Worm (Caenorhabditis elegans) whole organism, late embryonic: ENCODE measurements around the gene srx-134.

Source experiments
- C08G9.2 ChIP-seq: sonication (generic microtip); optimal IDR thresholded peaks from 2 replicates; lab custom pipeline; 2016; ENCODE audit warnings: mild to moderate bottlenecking, missing genetic modification characterization, moderate library complexity, missing compliant biosample characterization
- F13H6.1 ChIP-seq: sonication (generic microtip); optimal IDR thresholded peaks from 2 replicates; lab custom pipeline; 2016; ENCODE audit warnings: missing genetic modification characterization, missing compliant biosample characterization
- K02D7.2 ChIP-seq: sonication (generic microtip); optimal IDR thresholded peaks from 2 replicates; lab custom pipeline; 2017; ENCODE audit warnings: mild to moderate bottlenecking, missing genetic modification characterization, missing compliant biosample characterization
- T23F11.4 ChIP-seq: fragments of 200-800 bp; sonication (Bioruptor generic); optimal IDR thresholded peaks from 2 replicates; lab custom pipeline; 2018; ENCODE audit warnings: mild to moderate bottlenecking, missing genetic modification characterization, missing compliant biosample characterization
- ceh-14 ChIP-seq: sonication (generic microtip); optimal IDR thresholded peaks from 2 replicates; lab custom pipeline; 2016; ENCODE audit warnings: missing genotype, missing genetic modification characterization, missing compliant biosample characterization
- ceh-19 ChIP-seq: fragments of 200-800 bp; sonication (Bioruptor generic); optimal IDR thresholded peaks from 2 replicates; lab custom pipeline; 2018; ENCODE audit warnings: mild to moderate bottlenecking, missing genetic modification characterization, missing compliant biosample characterization
- ceh-30 ChIP-seq: fragments of 150-350 bp; optimal IDR thresholded peaks from 2 replicates; lab custom pipeline; 2014; ENCODE audit warnings: missing biosample characterization, missing genetic modification characterization
- ceh-34 ChIP-seq: sonication (generic microtip); optimal IDR thresholded peaks from 2 replicates; lab custom pipeline; 2016; ENCODE audit warnings: mild to moderate bottlenecking, missing genetic modification characterization, missing compliant biosample characterization
- ceh-48 ChIP-seq: sonication (generic microtip); optimal IDR thresholded peaks from 2 replicates; lab custom pipeline; 2016; ENCODE audit warnings: missing genetic modification characterization, inconsistent platforms, missing compliant biosample characterization
- ceh-6 ChIP-seq: fragments of 200-800 bp; sonication (Bioruptor generic); optimal IDR thresholded peaks from 2 replicates; lab custom pipeline; 2018; ENCODE audit warnings: mild to moderate bottlenecking, missing genetic modification characterization, missing compliant biosample characterization
- ceh-9 ChIP-seq: sonication (generic microtip); optimal IDR thresholded peaks from 2 replicates; lab custom pipeline; 2016; ENCODE audit warnings: mild to moderate bottlenecking, missing genetic modification characterization, inconsistent platforms, missing compliant biosample characterization
- dve-1 ChIP-seq: sonication (generic microtip); optimal IDR thresholded peaks from 2 replicates; lab custom pipeline; 2017; ENCODE audit warnings: antibody characterized with exemption, mild to moderate bottlenecking, missing genetic modification characterization, missing compliant biosample characterization
- elt-4 ChIP-seq: sonication (generic microtip); optimal IDR thresholded peaks from 2 replicates; lab custom pipeline; 2016; ENCODE audit warnings: missing genetic modification characterization, missing compliant biosample characterization
- eyg-1 ChIP-seq: sonication (generic microtip); optimal IDR thresholded peaks from 2 replicates; lab custom pipeline; 2016; ENCODE audit warnings: missing genotype, missing genetic modification characterization, missing compliant biosample characterization
- fax-1 ChIP-seq: sonication (generic microtip); optimal IDR thresholded peaks from 2 replicates; lab custom pipeline; 2016; ENCODE audit warnings: missing genotype, missing genetic modification characterization, missing compliant biosample characterization
- gmeb-2 ChIP-seq: sonication (generic microtip); optimal IDR thresholded peaks from 2 replicates; lab custom pipeline; 2016; ENCODE audit warnings: missing genetic modification characterization, inconsistent platforms, missing compliant biosample characterization
- hlh-15 ChIP-seq: sonication (generic microtip); optimal IDR thresholded peaks from 2 replicates; lab custom pipeline; 2016; ENCODE audit warnings: missing genetic modification characterization, missing compliant biosample characterization
- hlh-30 ChIP-seq: sonication (generic microtip); optimal IDR thresholded peaks from 2 replicates; lab custom pipeline; 2017; ENCODE audit warnings: antibody characterized with exemption, missing genetic modification characterization, missing compliant biosample characterization; ENCODE audit not compliant: insufficient read depth
- lin-11 ChIP-seq: fragments of 200-800 bp; sonication (Bioruptor generic); optimal IDR thresholded peaks from 2 replicates; lab custom pipeline; 2018; ENCODE audit warnings: mild to moderate bottlenecking, missing genetic modification characterization, missing compliant biosample characterization
- nfya-1 ChIP-seq: sonication (generic microtip); optimal IDR thresholded peaks from 2 replicates; lab custom pipeline; 2017; ENCODE audit warnings: missing genetic modification characterization, mild to moderate bottlenecking, missing compliant biosample characterization, antibody characterized with exemption, moderate library complexity
- odd-2 ChIP-seq: sonication (generic microtip); optimal IDR thresholded peaks from 2 replicates; lab custom pipeline; 2017; ENCODE audit warnings: antibody characterized with exemption, mild to moderate bottlenecking, missing genetic modification characterization, missing compliant biosample characterization
- pat-9 ChIP-seq: fragments of 200-800 bp; sonication (Bioruptor generic); optimal IDR thresholded peaks from 2 replicates; lab custom pipeline; 2018; ENCODE audit warnings: mild to moderate bottlenecking, missing genetic modification characterization, moderate library complexity, missing compliant biosample characterization
- pha-4 ChIP-seq: fragments of 150-350 bp; optimal IDR thresholded peaks from 2 replicates; lab custom pipeline; 2018; ENCODE audit warnings: missing biosample characterization, missing genetic modification reagents, missing genetic modification characterization
- pqm-1 ChIP-seq: sonication (generic microtip); optimal IDR thresholded peaks from 2 replicates; lab custom pipeline; 2016; ENCODE audit warnings: missing genetic modification characterization, missing compliant biosample characterization
- rnt-1 ChIP-seq: sonication (generic microtip); optimal IDR thresholded peaks from 2 replicates; lab custom pipeline; 2016; ENCODE audit warnings: missing genetic modification characterization, missing compliant biosample characterization
- sox-2 ChIP-seq: fragments of 200-800 bp; sonication (Bioruptor generic); IDR thresholded peaks from 2 replicates; pipeline ENCODE4 v1.3.6; 2022; ENCODE audit warnings: missing genetic modification reagents, missing genetic modification characterization, missing compliant biosample characterization
- tbx-2 ChIP-seq: sonication (generic microtip); optimal IDR thresholded peaks from 2 replicates; lab custom pipeline; 2016; ENCODE audit warnings: missing genetic modification characterization, missing compliant biosample characterization
- ttx-3 ChIP-seq: sonication (generic microtip); optimal IDR thresholded peaks from 2 replicates; lab custom pipeline; 2016; ENCODE audit warnings: missing genetic modification reagents, missing genetic modification characterization, missing compliant biosample characterization
- unc-42 ChIP-seq: sonication (generic microtip); optimal IDR thresholded peaks from 2 replicates; lab custom pipeline; 2016; ENCODE audit warnings: missing genotype, missing genetic modification characterization, missing compliant biosample characterization
- unc-55 ChIP-seq: sonication (generic microtip); optimal IDR thresholded peaks from 2 replicates; lab custom pipeline; 2017; ENCODE audit warnings: missing biosample characterization, missing genetic modification reagents, missing genetic modification characterization
- unc-86 ChIP-seq: sonication (generic microtip); optimal IDR thresholded peaks from 2 replicates; lab custom pipeline; 2016; ENCODE audit warnings: missing genetic modification characterization, missing compliant biosample characterization
- ztf-16 ChIP-seq: sonication (generic microtip); optimal IDR thresholded peaks from 2 replicates; lab custom pipeline; 2017; ENCODE audit warnings: missing genetic modification characterization, missing compliant biosample characterization

The srx-134 gene

ce11 chrV:13868886-13869285 lies 12.6 kb upstream of the srx-134 start:
- peak; percentile 50 for TF ChIP-seq pat-9 (tag; lab: Kevin White, UChicago)
- peak; percentile 51 for TF ChIP-seq ceh-19
- TF ChIP-seq lin-11 (tag; lab: Kevin White, UChicago), result peak; percentile 33
- TF ChIP-seq gmeb-2 (tag; lab: Kevin White, UChicago), result peak; percentile 29
- peak; percentile 51 for TF ChIP-seq ceh-6 (GFP tag; lab: Kevin White, UChicago)

ce11 chrV:13866353-13866752 lies 10.1 kb upstream of the srx-134 start, which contains the start of gene nhr-175:
Gene nhr-175, plus strand, starts transcription at chrV:13866691.
- no peak for TF ChIP-seq pat-9 (tag; lab: Kevin White, UChicago)
- no peak for TF ChIP-seq T23F11.4 (GFP tag; lab: Kevin White, UChicago)
- TF ChIP-seq F13H6.1 (tag; lab: Kevin White, UChicago), result no peak
- no peak for TF ChIP-seq dve-1 (tag; lab: Kevin White, UChicago)
- no peak for TF ChIP-seq tbx-2 (tag; lab: Kevin White, UChicago)
- TF ChIP-seq rnt-1 (tag; lab: Kevin White, UChicago), result no peak
- TF ChIP-seq K02D7.2 (tag; lab: Kevin White, UChicago), result no peak
- no peak for TF ChIP-seq pha-4 (tag; lab: Kevin White, UChicago)
- TF ChIP-seq ceh-34 (tag; lab: Kevin White, UChicago), result no peak
- TF ChIP-seq fax-1, result no peak
- no peak for TF ChIP-seq ceh-9
- TF ChIP-seq, all 69 proteins: peak for 0

- no peak for TF ChIP-seq K02D7.2 (tag; lab: Kevin White, UChicago)
- TF ChIP-seq unc-42, result no peak
- no peak for TF ChIP-seq ttx-3 (tag; lab: Kevin White, UChicago)
- no peak for TF ChIP-seq elt-4 (tag; lab: Kevin White, UChicago)
- TF ChIP-seq ztf-16, result no peak
- TF ChIP-seq unc-55 (GFP tag; lab: Kevin White, UChicago), result no peak
- no peak for TF ChIP-seq ceh-30 (tag; lab: Kevin White, UChicago)
- TF ChIP-seq hlh-15, result no peak
- TF ChIP-seq pha-4 (tag; lab: Kevin White, UChicago), result no peak
- TF ChIP-seq rnt-1 (tag; lab: Kevin White, UChicago), result no peak
- no peak for TF ChIP-seq ceh-14 (tag; lab: Kevin White, UChicago)
Measured at ce11 chrV:13863700-13864099, 7.4 kb upstream of the srx-134 start.

- TF ChIP-seq eyg-1 (no peak), C08G9.2 (tag; lab: Kevin White, UChicago) (no peak)
- TF ChIP-seq, all 69 proteins: peak for 0
Measured at ce11 chrV:13862505-13862904, 6.2 kb upstream of the srx-134 start, which contains the start of gene srx-137. Gene srx-137, plus strand, starts transcription at chrV:13862805.

- TF ChIP-seq sox-2 (no peak), hlh-30 (tag; lab: Kevin White, UChicago) (no peak), ceh-34 (tag; lab: Kevin White, UChicago) (no peak), pqm-1 (no peak), unc-42 (no peak), C08G9.2 (tag; lab: Kevin White, UChicago) (no peak), unc-86 (tag; lab: Kevin White, UChicago) (no peak), T23F11.4 (GFP tag; lab: Kevin White, UChicago) (no peak), ceh-48 (no peak), nfya-1 (no peak)
Measured at ce11 chrV:13858906-13859305, 2.6 kb upstream of the srx-134 start, which contains the start of gene srx-135. Gene srx-135, plus strand, starts transcription at chrV:13859206.

ce11 chrV:13857132-13857531 lies 856 bp upstream of the srx-134 start, which contains the start of gene srx-136:
Gene srx-136, plus strand, starts transcription at chrV:13857432.
- no peak for TF ChIP-seq ceh-19
- TF ChIP-seq odd-2 (tag; lab: Kevin White, UChicago), result no peak
